Worm (Caenorhabditis elegans) whole organism, L4 larva: ENCODE measurements around the gene lgc-27.

ENCODE experiments used
- F10B5.3 ChIP-seq: sonication (generic microtip); optimal IDR thresholded peaks from 2 replicates; lab custom pipeline; 2016; ENCODE audit warnings: mild to moderate bottlenecking, missing genetic modification characterization, missing compliant biosample characterization
- F49E8.2 ChIP-seq: sonication (generic microtip); optimal IDR thresholded peaks from 2 replicates; lab custom pipeline; 2016; ENCODE audit warnings: missing compliant biosample characterization, mild to moderate bottlenecking, missing genetic modification characterization, borderline replicate concordance
- hif-1 ChIP-seq, 2 experiments: sonication (generic microtip); optimal IDR thresholded peaks; 2 replicates each; lab custom pipeline; 2016 to 2017; ENCODE audit warnings: missing compliant biosample characterization in 2 of 2, missing genetic modification characterization in 2 of 2, missing genetic modification reagents in 2 of 2, missing genotype in 2 of 2, mild to moderate bottlenecking in 1 of 2
- lin-1 ChIP-seq: fragments of 200-800 bp; sonication (Bioruptor generic); IDR thresholded peaks from 2 replicates; pipeline ENCODE4 v1.3.6; 2022; ENCODE audit warnings: missing genetic modification reagents, missing genetic modification characterization, missing compliant biosample characterization
- lin-13 ChIP-seq: fragments of 150-350 bp; optimal IDR thresholded peaks from 2 replicates; lab custom pipeline; 2014; ENCODE audit warnings: missing biosample characterization, missing genetic modification reagents, missing genetic modification characterization
- mdl-1 ChIP-seq, 2 experiments: fragments of 150-350 bp in 1 of 2; sonication (generic microtip) in 1 of 2; optimal IDR thresholded peaks; 2 replicates each; lab custom pipeline; 2014 to 2017; ENCODE audit warnings: missing biosample characterization in 2 of 2, missing genetic modification characterization in 2 of 2
- nhr-25 ChIP-seq: sonication (generic microtip); optimal IDR thresholded peaks from 2 replicates; lab custom pipeline; 2017; ENCODE audit warnings: missing genetic modification characterization, mild to moderate bottlenecking, missing compliant biosample characterization, antibody characterized with exemption, moderate library complexity, borderline replicate concordance; ENCODE audit not compliant: insufficient read depth
- nhr-76 ChIP-seq: fragments of 150-350 bp; optimal IDR thresholded peaks from 2 replicates; lab custom pipeline; 2014; ENCODE audit warnings: missing biosample characterization, missing genetic modification characterization
- php-3 ChIP-seq: fragments of 200-800 bp; sonication (Bioruptor generic); IDR thresholded peaks from 2 replicates; pipeline ENCODE4 v1.3.6; 2022; ENCODE audit warnings: missing genetic modification reagents, missing genetic modification characterization, missing compliant biosample characterization
- tag-97 ChIP-seq: fragments of 200-800 bp; sonication (Bioruptor generic); IDR thresholded peaks from 2 replicates; pipeline ENCODE4 v1.3.6; 2022; ENCODE audit warnings: missing genetic modification characterization, missing compliant biosample characterization
- unc-39 ChIP-seq: sonication (generic microtip); optimal IDR thresholded peaks from 2 replicates; lab custom pipeline; 2017; ENCODE audit warnings: missing biosample characterization, missing genetic modification characterization

ce11 chrII:4675481-4675880 lies 26.6 kb downstream of the lgc-27 start, which contains the start of gene T05A7.3:
- no peak for TF ChIP-seq lin-13 (GFP tag; lab: Kevin White, UChicago)
- no peak for TF ChIP-seq nhr-25 (tag; lab: Kevin White, UChicago)
- no peak for TF ChIP-seq F10B5.3 (tag; lab: Kevin White, UChicago)
- TF ChIP-seq php-3, result no peak
- TF ChIP-seq F49E8.2 (tag; lab: Kevin White, UChicago), result no peak
- TF ChIP-seq tag-97, result no peak
- no peak for TF ChIP-seq nhr-76 (tag; lab: Kevin White, UChicago)
- no peak for TF ChIP-seq hif-1 (tag; optimal IDR thresholded peaks at IDR 0.05; lab: Kevin White, UChicago)
- TF ChIP-seq unc-39 (tag; lab: Kevin White, UChicago), result no peak
- TF ChIP-seq mdl-1 (tag; optimal IDR thresholded peaks at IDR 0.05; lab: Kevin White, UChicago), result no peak
- TF ChIP-seq lin-1 (GFP tag; lab: Robert Waterston, UW), result no peak
